Fruit fly (Drosophila melanogaster): ENCODE measurements around the gene CG13862.

CG13862 gene

dm6 chr3R:22323994-22324393, 7.8 kb upstream of the CG13862 start, which contains the start of gene CG34377:
CG34377 (minus strand) TSS chr3R:22324094.
- no peak for TF ChIP-seq fkh (GFP tag; optimal IDR thresholded peaks at IDR 0.05)
- TF ChIP-seq CG3919 (GFP tag; optimal IDR thresholded peaks at IDR 0.05): no peak
- no peak for TF ChIP-seq ss (GFP tag; optimal IDR thresholded peaks at IDR 0.05)
- no peak for TF ChIP-seq CG9139 (GFP tag; optimal IDR thresholded peaks at IDR 0.05)
- TF ChIP-seq CG10631 (GFP tag; optimal IDR thresholded peaks at IDR 0.05): no peak
- TF ChIP-seq CG8119 (GFP tag; IDR thresholded peaks at IDR 0.05): no peak
- TF ChIP-seq CG1621 (tag; optimal IDR thresholded peaks at IDR 0.05): no peak

dm6 chr3R:22324736-22325135, 7.1 kb upstream of the CG13862 start:
- TF ChIP-seq lz (GFP tag; optimal IDR thresholded peaks at IDR 0.05): peak; percentile 31
- peak; percentile 70 for TF ChIP-seq CG6163 (GFP tag; IDR thresholded peaks at IDR 0.05)
- TF ChIP-seq pdm3 (GFP tag; optimal IDR thresholded peaks at IDR 0.05): peak; percentile 22
- TF ChIP-seq CG3032 (tag; optimal IDR thresholded peaks at IDR 0.05): peak; percentile 77
- TF ChIP-seq CG15336 (GFP tag; IDR thresholded peaks at IDR 0.05): peak; percentile 73
- TF ChIP-seq CG10669 (GFP tag; optimal IDR thresholded peaks at IDR 0.05): peak; percentile 66
- TF ChIP-seq CG8632 (GFP tag; optimal IDR thresholded peaks at IDR 0.05): peak; percentile 60
- TF ChIP-seq OdsH (GFP tag; optimal IDR thresholded peaks at IDR 0.05): peak; percentile 70
- TF ChIP-seq CG6792 (GFP tag; optimal IDR thresholded peaks at IDR 0.05): peak; percentile 56
- peak; percentile 43 for TF ChIP-seq esn (GFP tag; optimal IDR thresholded peaks at IDR 0.05)
- 0 out of 2 replicates have a peak, but pooled peaks have one; percentile 43 for TF ChIP-seq CG11294 (GFP tag; IDR thresholded peaks at IDR 0.05)
- TF ChIP-seq vri (GFP tag; optimal IDR thresholded peaks at IDR 0.05): no peak
- TF ChIP-seq eg (GFP tag; IDR thresholded peaks at IDR 0.05): 0 out of 3 replicates have a peak, but pooled peaks have one; percentile 51
- peak; percentile 45 for TF ChIP-seq CG4318 (GFP tag; optimal IDR thresholded peaks at IDR 0.05)
- peak; percentile 20 for TF ChIP-seq Smox (GFP tag; optimal IDR thresholded peaks at IDR 0.05)
- peak; percentile 63 for TF ChIP-seq CG6276 (GFP tag; optimal IDR thresholded peaks at IDR 0.05)
- no peak for TF ChIP-seq cyc (GFP tag; optimal IDR thresholded peaks at IDR 0.05)
- TF ChIP-seq net (GFP tag; optimal IDR thresholded peaks at IDR 0.05): peak; percentile 71
- TF ChIP-seq Sox15 (GFP tag; optimal IDR thresholded peaks at IDR 0.05): peak; percentile 11
- no peak for TF ChIP-seq CG11902 (GFP tag; optimal IDR thresholded peaks at IDR 0.05)
- no peak for TF ChIP-seq fd85E (GFP tag; optimal IDR thresholded peaks at IDR 0.05)
- TF ChIP-seq Met (GFP tag; optimal IDR thresholded peaks at IDR 0.05): peak; percentile 0
- peak; percentile 6 for TF ChIP-seq Hr39 (GFP tag; optimal IDR thresholded peaks at IDR 0.05)
- peak; percentile 69 for TF ChIP-seq dsx (GFP tag; optimal IDR thresholded peaks at IDR 0.05; ENCODE audit: poor library complexity, severe bottlenecking)
- TF ChIP-seq CG16779 (tag; optimal IDR thresholded peaks at IDR 0.05): peak; percentile 52
- TF ChIP-seq CG3919 (GFP tag; optimal IDR thresholded peaks at IDR 0.05): peak; percentile 72
- TF ChIP-seq CG31627 (GFP tag; optimal IDR thresholded peaks at IDR 0.05): no peak
- peak; percentile 44 for TF ChIP-seq Hr4 (GFP tag; optimal IDR thresholded peaks at IDR 0.05)
- TF ChIP-seq CG11762 (GFP tag; optimal IDR thresholded peaks at IDR 0.05; ENCODE audit: insufficient read depth): peak; percentile 18
- TF ChIP-seq Gug (GFP tag; IDR thresholded peaks at IDR 0.05): peak; percentile 16; the same call in 1 of the 2 replicates
- peak; percentile 79 for TF ChIP-seq CG10631 (GFP tag; optimal IDR thresholded peaks at IDR 0.05)
- peak; percentile 66 for TF ChIP-seq CG1621 (tag; optimal IDR thresholded peaks at IDR 0.05)
- TF ChIP-seq Sox14 (GFP tag; optimal IDR thresholded peaks at IDR 0.05): peak; percentile 33
- peak; percentile 37 for TF ChIP-seq CG7368 (GFP tag; optimal IDR thresholded peaks at IDR 0.05)
- TF ChIP-seq Hr38 (GFP tag; optimal IDR thresholded peaks at IDR 0.05): no peak
- TF ChIP-seq salr (GFP tag; optimal IDR thresholded peaks at IDR 0.05): peak; percentile 35 to 39
- TF ChIP-seq dac (GFP tag; optimal IDR thresholded peaks at IDR 0.05): peak; percentile 4
- TF ChIP-seq svp (GFP tag): peak; percentile 63
- TF ChIP-seq CG6808 (GFP tag; optimal IDR thresholded peaks at IDR 0.05): peak; percentile 63
- TF ChIP-seq CG34406 (GFP tag; optimal IDR thresholded peaks at IDR 0.05): peak; percentile 68
- peak; percentile 77 for TF ChIP-seq Ets96B (tag; optimal IDR thresholded peaks at IDR 0.05)
- TF ChIP-seq CG6854 (GFP tag; optimal IDR thresholded peaks at IDR 0.05): no peak
- TF ChIP-seq ss (GFP tag; optimal IDR thresholded peaks at IDR 0.05): peak in 1 of 2 experiments; percentile 74
- TF ChIP-seq fkh (GFP tag; optimal IDR thresholded peaks at IDR 0.05): no peak
- TF ChIP-seq CG32006 (GFP tag; optimal IDR thresholded peaks at IDR 0.05): peak; percentile 77
- peak; percentile 17 for TF ChIP-seq Lpt (GFP tag; optimal IDR thresholded peaks at IDR 0.05)
- TF ChIP-seq fd59A (GFP tag; optimal IDR thresholded peaks at IDR 0.05): peak; percentile 41

All from whole organism, prepupa.